Worm (Caenorhabditis elegans) whole organism, L2 larva: ENCODE measurements around the gene bmk-1.

ENCODE experiments used
- R02D3.7 ChIP-seq: fragments of 150-350 bp; optimal IDR thresholded peaks from 2 replicates; lab custom pipeline; 2014; ENCODE audit warnings: missing biosample characterization, missing genetic modification characterization
- ama-1 ChIP-seq: fragments of 150-350 bp; optimal IDR thresholded peaks from 2 replicates; lab custom pipeline; 2018; ENCODE audit warnings: inconsistent platforms
- crh-2 ChIP-seq: sonication (generic microtip); optimal IDR thresholded peaks from 2 replicates; lab custom pipeline; 2017; ENCODE audit warnings: missing biosample characterization, missing genetic modification characterization
- nhr-237 ChIP-seq: fragments of 150-350 bp; optimal IDR thresholded peaks from 2 replicates; lab custom pipeline; 2014; ENCODE audit warnings: missing biosample characterization, missing genetic modification characterization
- unc-39 ChIP-seq: fragments of 150-350 bp; optimal IDR thresholded peaks from 2 replicates; lab custom pipeline; 2014; ENCODE audit warnings: missing biosample characterization, missing genetic modification characterization

DNA sequence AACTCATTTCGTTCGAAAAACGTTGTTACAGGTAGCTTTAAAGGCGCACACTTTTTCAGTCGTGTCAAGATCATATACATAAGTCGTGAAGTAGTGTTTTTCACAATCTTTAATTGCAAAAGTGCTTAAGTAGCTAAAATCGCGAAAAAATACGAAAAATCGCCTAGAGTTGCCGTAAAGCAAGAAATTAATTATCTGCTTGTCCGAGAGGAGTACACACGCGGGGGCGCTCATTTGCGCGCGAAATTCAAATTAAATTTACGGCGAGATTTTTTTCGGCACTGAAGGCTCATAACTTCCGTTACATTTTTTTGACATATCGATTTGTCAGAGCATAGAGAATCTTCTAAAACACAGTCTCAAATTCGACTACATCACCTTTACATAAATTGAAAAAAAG is 3.3 kb upstream of the bmk-1 start:
- no peak for TF ChIP-seq crh-2 (tag; lab: Kevin White, UChicago)
- no peak for TF ChIP-seq ama-1 (lab: Kevin White, UChicago)
- no peak for TF ChIP-seq R02D3.7 (tag; lab: Kevin White, UChicago)
- TF ChIP-seq nhr-237 (tag; lab: Kevin White, UChicago) = no peak
- TF ChIP-seq unc-39 (tag; lab: Kevin White, UChicago) = no peak
